Fruit fly (Drosophila melanogaster) whole organism, pupa: Measurements from ENCODE around the gene Nrx-1.
A peak's percentile ranks its signal among the peaks of the same experiment; 100 is the strongest.

Experiments used
- CG10348 ChIP-seq: fragments of 200-800 bp; sonication (Bioruptor generic); IDR thresholded peaks from 2 replicates; pipeline ENCODE4 v1.3.6; 2022; ENCODE audit warnings: missing biosample characterization, missing genetic modification characterization
- CG12605 ChIP-seq: fragments of 200-800 bp; sonication (Bioruptor generic); IDR thresholded peaks from 2 replicates; pipeline ENCODE4 v1.3.6; 2022; ENCODE audit warnings: missing biosample characterization, missing genetic modification characterization
- CG13204 ChIP-seq: fragments of 200-800 bp; sonication (Bioruptor generic); optimal IDR thresholded peaks from 2 replicates; lab custom pipeline; 2018; ENCODE audit warnings: missing biosample characterization, mild to moderate bottlenecking, missing genetic modification characterization, moderate library complexity
- CG14655 ChIP-seq: fragments of 200-800 bp; sonication (Bioruptor generic); optimal IDR thresholded peaks from 3 replicates; lab custom pipeline; 2017; ENCODE audit warnings: mild to moderate bottlenecking, missing biosample characterization, missing genetic modification reagents, missing genetic modification characterization
- CG15710 ChIP-seq: fragments of 200-800 bp; sonication (Bioruptor generic); optimal IDR thresholded peaks from 2 replicates; lab custom pipeline; 2018; ENCODE audit warnings: missing biosample characterization, mild to moderate bottlenecking, missing genetic modification characterization, moderate library complexity
- CG17806 ChIP-seq: fragments of 200-800 bp; sonication (Bioruptor generic); optimal IDR thresholded peaks from 2 replicates; lab custom pipeline; 2018; ENCODE audit warnings: missing biosample characterization, mild to moderate bottlenecking, missing genetic modification characterization, moderate library complexity
- CG32121 ChIP-seq: fragments of 200-800 bp; sonication (Bioruptor generic); IDR thresholded peaks from 2 replicates; pipeline ENCODE4 v1.3.6; 2022; ENCODE audit warnings: missing biosample characterization, missing genetic modification characterization
- CG34367 ChIP-seq: fragments of 200-800 bp; sonication (Bioruptor generic); optimal IDR thresholded peaks from 2 replicates; lab custom pipeline; 2018; ENCODE audit warnings: missing biosample characterization, mild to moderate bottlenecking, missing genetic modification characterization
- CG4496 ChIP-seq: fragments of 200-800 bp; sonication (Bioruptor generic); IDR thresholded peaks from 3 replicates; pipeline ENCODE4 v1.3.6; 2022; ENCODE audit warnings: missing biosample characterization, missing genetic modification characterization
- CG8159 ChIP-seq: fragments of 200-800 bp; sonication (Bioruptor generic); optimal IDR thresholded peaks from 3 replicates; lab custom pipeline; 2018; ENCODE audit warnings: missing biosample characterization, mild to moderate bottlenecking, missing genetic modification characterization, moderate library complexity
- CG8301 ChIP-seq: fragments of 200-800 bp; sonication (Bioruptor generic); optimal IDR thresholded peaks from 2 replicates; lab custom pipeline; 2018; ENCODE audit warnings: missing biosample characterization, mild to moderate bottlenecking, missing genetic modification characterization
- CG9948 ChIP-seq: fragments of 200-800 bp; sonication (Bioruptor generic); optimal IDR thresholded peaks from 2 replicates; lab custom pipeline; 2018; ENCODE audit warnings: missing biosample characterization, mild to moderate bottlenecking, missing genetic modification characterization, moderate library complexity
- D1 ChIP-seq: fragments of 200-800 bp; sonication (Bioruptor generic); optimal IDR thresholded peaks from 2 replicates; lab custom pipeline; 2018; ENCODE audit warnings: missing biosample characterization, mild to moderate bottlenecking, missing genetic modification characterization, moderate library complexity
- EcR ChIP-seq: fragments of 200-800 bp; sonication (Bioruptor generic); optimal IDR thresholded peaks from 3 replicates; lab custom pipeline; 2019; ENCODE audit warnings: missing biosample characterization, missing genetic modification characterization, mild to moderate bottlenecking, moderate library complexity, missing genetic modification reagents
- Ets98B ChIP-seq: fragments of 200-800 bp; sonication (Bioruptor generic); IDR thresholded peaks from 2 replicates; pipeline ENCODE4 v1.3.6; 2022; ENCODE audit warnings: missing biosample characterization, missing genetic modification characterization
- Pif1A ChIP-seq: fragments of 200-800 bp; sonication (Bioruptor generic); optimal IDR thresholded peaks from 3 replicates; lab custom pipeline; 2016; ENCODE audit warnings: missing biosample characterization, missing genetic modification characterization
- Pif1B ChIP-seq: fragments of 200-800 bp; sonication (Bioruptor generic); optimal IDR thresholded peaks from 3 replicates; lab custom pipeline; 2016; ENCODE audit warnings: missing biosample characterization, missing genetic modification characterization
- Snoo ChIP-seq: fragments of 200-800 bp; sonication (Bioruptor generic); optimal IDR thresholded peaks from 3 replicates; lab custom pipeline; 2017; ENCODE audit warnings: missing biosample characterization, mild to moderate bottlenecking, missing genetic modification characterization, inconsistent platforms
- fd96Ca ChIP-seq: fragments of 200-800 bp; sonication (Bioruptor generic); IDR thresholded peaks from 3 replicates; pipeline ENCODE4 v1.3.6; 2022; ENCODE audit warnings: missing biosample characterization, missing genetic modification characterization
- gl ChIP-seq: fragments of 200-800 bp; sonication (Bioruptor generic); optimal IDR thresholded peaks from 2 replicates; lab custom pipeline; 2018; ENCODE audit warnings: missing biosample characterization, mild to moderate bottlenecking, missing genetic modification characterization
- rn ChIP-seq: fragments of 200-800 bp; sonication (Bioruptor generic); IDR thresholded peaks from 2 replicates; pipeline ENCODE4 v1.3.6; 2022; ENCODE audit warnings: missing biosample characterization, missing genetic modification characterization

Nrx-1 gene

DNA sequence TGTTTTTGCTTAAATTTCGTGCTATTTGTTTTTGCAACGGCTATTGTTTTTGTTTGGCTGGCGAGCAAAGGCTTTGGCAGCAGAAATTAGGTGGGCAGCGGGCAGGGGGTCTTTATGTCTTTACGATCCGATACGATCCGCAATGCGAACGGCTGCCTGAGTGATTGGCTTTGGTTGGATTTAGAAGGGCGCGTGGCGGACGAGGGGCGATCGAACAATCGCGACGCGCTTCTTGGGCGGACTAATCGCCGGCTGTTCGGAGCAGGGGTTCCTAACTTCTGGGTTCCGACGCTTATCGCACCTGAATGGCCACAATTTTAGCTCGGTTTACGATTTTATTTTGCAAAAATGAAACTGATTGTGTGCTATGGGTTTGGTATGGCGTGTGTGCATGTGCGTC is 58.9 kb downstream of the Nrx-1 start:
- no peak for TF ChIP-seq CG8301 (tag; lab: Kevin White, UChicago)
- TF ChIP-seq CG13204, result no peak
- peak; percentile 30; the same call in 1 of the 2 replicates for TF ChIP-seq CG32121 (GFP tag; lab: Robert Waterston, UW)
- no peak for TF ChIP-seq CG4496 (GFP tag; lab: Robert Waterston, UW)
- no peak for TF ChIP-seq CG34367 (tag; lab: Kevin White, UChicago)
- TF ChIP-seq CG12605, result no peak
- TF ChIP-seq EcR (GFP tag; lab: Kevin White, UChicago), result no peak

DNA sequence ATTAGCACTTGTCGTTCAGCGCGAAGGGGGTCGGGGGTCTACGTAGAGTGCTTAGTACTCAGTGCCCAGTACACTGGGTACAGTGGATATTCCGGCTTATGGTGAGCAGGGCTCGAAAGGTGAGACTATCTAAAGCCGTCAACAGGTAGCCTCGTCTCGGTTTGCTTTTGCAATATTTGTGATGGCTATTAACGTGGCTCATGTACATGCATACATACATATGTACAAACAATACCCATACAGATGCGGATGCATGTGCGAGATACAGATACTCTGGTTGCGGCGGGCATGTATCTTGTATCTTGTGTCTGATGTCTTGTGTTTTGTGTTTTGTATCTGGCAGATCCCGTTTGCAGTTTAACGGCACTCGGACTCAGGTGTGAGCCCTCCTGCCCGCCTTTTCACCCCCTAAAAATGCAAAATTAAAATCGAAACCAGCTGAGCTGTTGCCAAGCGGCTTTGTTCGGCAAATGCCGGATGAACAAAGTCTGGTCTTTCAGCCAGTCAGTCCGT is 59.4 kb downstream of the Nrx-1 start:
- TF ChIP-seq CG32121 (GFP tag; lab: Robert Waterston, UW), result no peak
- peak; percentile 55 for TF ChIP-seq EcR (GFP tag; lab: Kevin White, UChicago)
- TF ChIP-seq CG15710 (tag; lab: Kevin White, UChicago), result no peak
- peak; percentile 3 for TF ChIP-seq Snoo

DNA sequence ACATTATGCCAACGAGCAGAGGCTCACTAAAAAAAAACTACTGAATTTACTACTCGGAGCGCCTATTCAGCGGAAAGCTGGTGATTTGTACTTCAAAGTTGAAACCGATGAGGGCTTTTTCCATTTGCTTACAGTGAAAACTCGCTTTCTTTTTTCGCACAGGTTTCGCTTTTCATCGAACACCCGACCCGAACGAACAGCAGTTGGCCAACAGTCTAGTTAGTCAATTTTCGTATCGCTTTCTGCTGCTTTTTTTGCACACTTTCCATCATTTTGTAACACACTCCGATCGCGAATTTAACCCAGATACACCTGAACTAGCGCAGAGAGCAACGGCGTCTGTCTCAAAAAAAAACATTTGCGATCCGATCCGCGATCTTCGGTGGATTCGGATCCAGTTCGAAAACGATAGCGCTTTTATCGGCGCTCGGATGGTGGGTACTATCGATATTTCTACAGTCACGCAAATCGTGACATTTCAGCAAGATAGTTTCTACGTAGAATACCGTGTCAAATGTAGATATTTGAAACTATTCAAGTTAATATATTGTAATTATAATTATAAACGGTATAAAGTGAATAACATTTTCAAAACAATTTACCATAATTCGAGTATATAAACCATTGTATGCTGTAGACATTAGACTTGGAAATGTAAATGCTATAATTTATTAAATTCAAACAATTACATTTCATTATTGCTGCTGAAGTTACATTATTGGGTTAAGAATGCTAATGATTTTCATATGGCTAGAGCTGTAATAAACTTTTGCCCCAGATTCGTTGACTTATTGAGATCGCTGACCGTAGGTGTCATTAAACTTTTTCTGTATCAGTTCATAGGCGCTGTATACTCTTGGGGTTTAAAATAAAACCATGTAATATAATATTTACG is 60.2 kb downstream of the Nrx-1 start, which contains the start of gene CG5346:
Gene CG5346 (minus strand): TSS at position 400 of the 895 bp plus-strand sequence.
- peak; percentile 89 for TF ChIP-seq EcR (GFP tag; lab: Kevin White, UChicago)
- TF ChIP-seq CG8301 (tag; lab: Kevin White, UChicago), result peak; percentile 26
- no peak for TF ChIP-seq CG10348 (GFP tag; lab: Robert Waterston, UW)
- TF ChIP-seq fd96Ca (GFP tag; lab: Robert Waterston, UW), result peak; percentile 49; the same call in 1 of the 3 replicates
- peak; percentile 57 for TF ChIP-seq CG12605
- peak; percentile 9 for TF ChIP-seq CG14655 (GFP tag; lab: Kevin White, UChicago)
- TF ChIP-seq Pif1B (GFP tag; lab: Kevin White, UChicago), result no peak
- peak; percentile 61 for TF ChIP-seq Ets98B (GFP tag; lab: Robert Waterston, UW)

DNA sequence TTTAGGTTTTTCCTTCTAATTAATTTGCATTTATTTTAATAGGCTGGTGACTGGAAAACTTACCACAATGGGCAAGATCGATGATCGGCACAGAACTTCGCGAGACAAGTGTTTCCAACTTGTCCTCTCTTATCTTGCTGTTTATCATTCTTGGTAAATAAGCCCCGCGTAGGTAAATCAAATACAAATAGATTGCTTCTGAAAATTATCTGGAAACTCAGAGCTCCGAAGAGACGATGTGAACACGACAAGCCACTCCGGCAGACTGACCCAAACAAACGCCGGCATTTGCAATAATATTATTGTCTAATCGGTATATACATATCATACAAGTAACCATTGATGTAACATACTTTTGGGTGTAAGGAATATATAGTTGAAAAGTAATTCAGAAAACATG is 62.0 kb downstream of the Nrx-1 start, which contains the start of gene CG33099:
Gene CG33099 (minus strand): TSS at position 268 of the 400 bp plus-strand sequence.
- TF ChIP-seq CG34367 (tag; lab: Kevin White, UChicago) (no peak), CG15710 (tag; lab: Kevin White, UChicago) (no peak), gl (tag; lab: Kevin White, UChicago) (peak; percentile 17), CG32121 (GFP tag; lab: Robert Waterston, UW) (peak; percentile 36; the same call in 1 of the 2 replicates), EcR (GFP tag; lab: Kevin White, UChicago) (peak; percentile 4), CG17806 (tag; lab: Kevin White, UChicago) (no peak), CG14655 (GFP tag; lab: Kevin White, UChicago) (peak; percentile 4), CG8159 (tag; lab: Kevin White, UChicago) (no peak), Pif1A (GFP tag; lab: Kevin White, UChicago) (peak; percentile 44), Snoo (no peak), fd96Ca (GFP tag; lab: Robert Waterston, UW) (no peak), D1 (no peak), Pif1B (GFP tag; lab: Kevin White, UChicago) (peak; percentile 52), CG9948 (no peak), CG12605 (no peak), Ets98B (GFP tag; lab: Robert Waterston, UW) (0 out of 2 replicates have a peak, but pooled peaks have one; percentile 11), CG8301 (tag; lab: Kevin White, UChicago) (no peak), CG10348 (GFP tag; lab: Robert Waterston, UW) (no peak), rn (GFP tag; lab: Robert Waterston, UW) (no peak), CG4496 (GFP tag; lab: Robert Waterston, UW) (peak; percentile 55; the same call in 2 of the 3 replicates), CG13204 (no peak)

DNA sequence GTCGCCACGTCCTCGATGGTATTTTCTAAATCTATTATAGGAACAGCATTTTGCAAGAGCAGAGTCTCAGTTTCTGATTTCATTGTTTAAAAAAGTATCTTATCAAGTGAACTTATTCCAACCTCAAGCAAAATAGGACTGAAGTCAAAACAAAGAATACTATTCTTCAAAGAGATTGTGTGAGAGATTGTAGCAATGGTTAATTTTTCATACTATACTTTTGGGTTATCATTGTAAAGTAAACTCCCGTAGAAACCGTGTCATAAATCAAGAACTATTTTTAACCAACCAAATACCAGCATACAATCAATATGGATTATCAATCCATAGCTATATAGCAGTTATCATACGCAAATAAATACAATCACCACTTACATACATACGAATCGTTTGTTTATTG is 63.5 kb downstream of the Nrx-1 start, which contains the start of gene CG33093:
Gene CG33093 (minus strand): TSS at position 122 of the 400 bp plus-strand sequence.
- no peak for TF ChIP-seq CG13204
- TF ChIP-seq rn (GFP tag; lab: Robert Waterston, UW), result no peak
- no peak for TF ChIP-seq CG10348 (GFP tag; lab: Robert Waterston, UW)
- no peak for TF ChIP-seq gl (tag; lab: Kevin White, UChicago)
- TF ChIP-seq Pif1B (GFP tag; lab: Kevin White, UChicago), result no peak
- TF ChIP-seq CG32121 (GFP tag; lab: Robert Waterston, UW), result no peak
- TF ChIP-seq EcR (GFP tag; lab: Kevin White, UChicago), result no peak
- TF ChIP-seq CG8301 (tag; lab: Kevin White, UChicago), result no peak
- TF ChIP-seq CG9948, result no peak
- no peak for TF ChIP-seq Snoo
- no peak for TF ChIP-seq CG34367 (tag; lab: Kevin White, UChicago)
- TF ChIP-seq CG4496 (GFP tag; lab: Robert Waterston, UW), result no peak
- TF ChIP-seq CG15710 (tag; lab: Kevin White, UChicago), result no peak
- no peak for TF ChIP-seq CG8159 (tag; lab: Kevin White, UChicago)
- no peak for TF ChIP-seq Pif1A (GFP tag; lab: Kevin White, UChicago)
- TF ChIP-seq CG14655 (GFP tag; lab: Kevin White, UChicago), result no peak
- TF ChIP-seq CG12605, result no peak
- TF ChIP-seq D1, result no peak
- no peak for TF ChIP-seq Ets98B (GFP tag; lab: Robert Waterston, UW)
